Worm (Caenorhabditis elegans): ENCODE data around the gene cyl-1.

cyl-1 gene

DNA sequence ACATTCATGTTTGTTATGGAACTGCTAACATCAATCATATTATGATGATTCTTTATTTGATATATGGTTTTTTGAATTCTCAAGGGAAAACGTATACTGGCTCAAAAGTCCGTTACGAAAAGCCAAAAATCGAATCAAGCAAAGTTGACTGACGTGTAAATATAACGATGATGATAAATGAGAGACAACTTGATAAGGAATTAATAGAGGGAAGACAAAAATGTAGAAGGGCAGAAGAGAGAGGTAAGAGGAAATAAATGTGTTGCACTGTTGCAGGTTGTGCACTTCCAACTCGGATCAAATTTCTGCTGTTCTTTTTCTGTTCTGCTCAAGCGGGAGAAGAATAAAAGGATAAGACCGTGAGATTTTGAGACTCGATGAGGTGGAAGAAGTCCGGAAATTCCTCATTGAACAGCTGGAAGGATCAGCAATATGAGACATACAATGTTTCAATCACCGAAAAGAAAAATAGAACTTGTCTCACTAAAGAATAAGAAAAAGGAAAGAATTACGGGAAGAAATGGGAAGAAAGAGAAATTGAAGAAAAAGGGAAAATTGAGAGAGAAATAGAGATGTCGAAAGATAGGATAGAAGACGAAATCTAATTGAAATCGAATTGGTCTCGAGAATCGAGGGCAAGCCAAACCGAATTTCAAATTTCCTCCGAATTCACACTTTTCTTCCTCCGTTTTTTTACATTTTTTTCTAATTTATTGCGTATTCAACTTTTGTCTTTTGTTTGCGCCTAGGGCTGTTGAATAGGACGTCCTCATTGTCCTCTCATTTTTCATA is 7.2 kb downstream of the cyl-1 start:
- TF ChIP-seq let-526 (GFP tag; IDR thresholded peaks at IDR 0.05), result no peak
- TF ChIP-seq let-607 (tag; optimal IDR thresholded peaks at IDR 0.05), result peak in 1 of 2 experiments; percentile 56
- no peak for TF ChIP-seq nfya-2 (GFP tag; IDR thresholded peaks at IDR 0.05)
- TF ChIP-seq F33H1.4 (GFP tag; IDR thresholded peaks at IDR 0.05), result no peak
- TF ChIP-seq nhr-80 (tag; optimal IDR thresholded peaks at IDR 0.05), result peak; percentile 66
- no peak for TF ChIP-seq zim-3 (tag; optimal IDR thresholded peaks at IDR 0.05)

DNA sequence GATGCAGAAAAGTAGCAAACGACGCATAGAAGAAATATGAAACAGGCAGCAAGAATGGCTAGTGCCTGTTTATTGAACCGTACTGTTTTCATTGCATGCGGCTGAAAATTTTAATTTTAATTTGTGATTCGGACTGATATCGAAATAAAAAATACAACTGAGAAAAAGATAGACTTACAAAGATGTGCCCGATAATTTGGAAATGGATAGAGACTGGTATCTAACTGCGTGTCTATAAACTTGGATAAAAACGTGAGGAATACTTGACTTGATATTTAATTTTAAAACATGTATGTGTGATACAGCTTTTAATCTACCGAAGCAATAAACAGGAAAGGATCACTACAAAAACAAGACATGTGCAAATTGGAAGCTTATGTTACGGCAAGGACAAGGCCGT is 8.1 kb downstream of the cyl-1 start, which contains the start of gene mans-2:
Gene mans-2 (minus strand): TSS at position 101 of the 400 bp plus-strand sequence.
- TF ChIP-seq rec-8 (tag; optimal IDR thresholded peaks at IDR 0.05) (no peak), F49E8.2 (tag; optimal IDR thresholded peaks at IDR 0.05; ENCODE audit: insufficient read depth) (no peak), snpc-4 (GFP tag; optimal IDR thresholded peaks at IDR 0.05) (no peak), snpc-4 (tag; optimal IDR thresholded peaks at IDR 0.05) (no peak), ceh-40 (GFP tag; IDR thresholded peaks at IDR 0.05) (no peak), ceh-79 (tag; optimal IDR thresholded peaks at IDR 0.05) (no peak)

DNA sequence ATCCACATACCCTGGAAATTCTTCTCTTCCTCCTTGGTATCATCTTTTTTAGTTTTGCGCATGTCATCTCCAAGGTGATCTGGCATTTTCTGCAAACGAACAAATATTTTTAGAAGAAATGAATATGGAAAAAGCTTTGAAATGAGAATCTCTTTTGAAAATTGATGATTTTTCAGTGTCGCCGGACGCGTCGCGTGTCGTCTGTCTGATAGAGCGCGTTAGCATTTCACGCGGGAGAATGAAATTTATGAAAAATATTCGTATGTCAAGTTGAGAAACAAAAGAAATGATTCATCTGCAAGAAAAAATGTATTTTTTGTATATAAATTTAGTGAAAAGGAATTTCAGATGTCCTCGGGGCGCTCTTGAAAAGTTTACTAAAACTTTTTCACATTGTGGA is 11.2 kb downstream of the cyl-1 start, which contains the start of gene rpt-1:
Gene rpt-1 (minus strand): TSS at position 89 of the 400 bp plus-strand sequence.
- TF ChIP-seq tbp1 (GFP tag; optimal IDR thresholded peaks at IDR 0.05) (peak; percentile 23), lin-54 (GFP tag; optimal IDR thresholded peaks at IDR 0.05) (peak; percentile 68), atf-7 (tag; optimal IDR thresholded peaks at IDR 0.05) (no peak), sea-2 (GFP tag; IDR thresholded peaks at IDR 0.05) (no peak), cebp-1 (GFP tag; IDR thresholded peaks at IDR 0.05) (no peak), cebp-1 (tag; optimal IDR thresholded peaks at IDR 0.05) (peak; percentile 31), madf-8 (GFP tag; conservative IDR thresholded peaks at IDR 0.05) (0 out of 2 replicates have a peak, but pooled peaks have one; percentile 10), mcd-1 (GFP tag; IDR thresholded peaks at IDR 0.05) (peak; percentile 81), madf-3 (GFP tag; IDR thresholded peaks at IDR 0.05) (peak; percentile 98), mxl-1 (tag; optimal IDR thresholded peaks at IDR 0.05) (no peak), lin-35 (GFP tag; optimal IDR thresholded peaks at IDR 0.05) (peak in 1 of 3 experiments; percentile 62), attf-5 (GFP tag; optimal IDR thresholded peaks at IDR 0.05) (peak; percentile 66), F49E8.2 (tag; optimal IDR thresholded peaks at IDR 0.05; ENCODE audit: insufficient read depth) (peak; percentile 51), lin-40 (tag; optimal IDR thresholded peaks at IDR 0.05) (peak; percentile 16), nhr-80 (tag; optimal IDR thresholded peaks at IDR 0.05) (peak; percentile 9), efl-1 (GFP tag; optimal IDR thresholded peaks at IDR 0.05) (peak; percentile 68), dpl-1 (GFP tag; optimal IDR thresholded peaks at IDR 0.05) (peak; percentile 67), snpc-4 (GFP tag; optimal IDR thresholded peaks at IDR 0.05) (no peak), snpc-4 (tag; optimal IDR thresholded peaks at IDR 0.05) (peak; percentile 53 to 85 (median 81)), D2030.7 (GFP tag; IDR thresholded peaks at IDR 0.05) (0 out of 2 replicates have a peak, but pooled peaks have one; percentile 10), F33H1.4 (GFP tag; IDR thresholded peaks at IDR 0.05) (0 out of 2 replicates have a peak, but pooled peaks have one; percentile 19), ceh-100 (GFP tag; IDR thresholded peaks at IDR 0.05) (peak; percentile 68), snpc-1.1 (tag; optimal IDR thresholded peaks at IDR 0.05; ENCODE audit: insufficient read depth) (peak; percentile 50), nhr-90 (tag; optimal IDR thresholded peaks at IDR 0.05) (no peak), aptf-3 (GFP tag; IDR thresholded peaks at IDR 0.05) (no peak)

Measured in whole organism, young adult.